Worm (Caenorhabditis elegans): ENCODE results near the gene tasp-1.

The tasp-1 gene

ce11 chrIII:10807956-10808355, 48.8 kb downstream of the tasp-1 start (continued):
- TF ChIP-seq tlp-1 (tag; optimal IDR thresholded peaks at IDR 0.05) (no peak), rnt-1 (tag; optimal IDR thresholded peaks at IDR 0.05) (peak; percentile 43), snpc-4 (tag; optimal IDR thresholded peaks at IDR 0.05) (no peak), F16B12.6 (tag; optimal IDR thresholded peaks at IDR 0.05) (peak; percentile 5), jun-1 (tag; optimal IDR thresholded peaks at IDR 0.05) (no peak), fkh-10 (GFP tag; optimal IDR thresholded peaks at IDR 0.05) (no peak), efl-3 (GFP tag; optimal IDR thresholded peaks at IDR 0.05) (no peak), pag-3 (tag; optimal IDR thresholded peaks at IDR 0.05; ENCODE audit: borderline replicate concordance, insufficient read depth) (no peak), ces-1 (GFP tag; optimal IDR thresholded peaks at IDR 0.05) (no peak), lin-15B (tag; optimal IDR thresholded peaks at IDR 0.05) (no peak), ceh-63 (GFP tag; optimal IDR thresholded peaks at IDR 0.05) (no peak), sox-4 (tag; optimal IDR thresholded peaks at IDR 0.05) (no peak), C04F5.9 (tag; optimal IDR thresholded peaks at IDR 0.05) (no peak), ama-1 (optimal IDR thresholded peaks at IDR 0.05) (no peak), zip-4 (GFP tag; optimal IDR thresholded peaks at IDR 0.05) (no peak), ceh-88 (GFP tag; IDR thresholded peaks at IDR 0.05) (no peak), vab-15 (tag; optimal IDR thresholded peaks at IDR 0.05) (no peak), pqm-1 (tag; optimal IDR thresholded peaks at IDR 0.05) (no peak), alr-1 (tag; optimal IDR thresholded peaks at IDR 0.05; ENCODE audit: borderline replicate concordance) (no peak), nhr-77 (tag; optimal IDR thresholded peaks at IDR 0.05) (no peak), lin-14 (GFP tag; optimal IDR thresholded peaks at IDR 0.05) (peak; percentile 77), irx-1 (tag; optimal IDR thresholded peaks at IDR 0.05) (no peak), C34B4.2 (tag; optimal IDR thresholded peaks at IDR 0.05) (no peak), unc-62 (GFP tag; optimal IDR thresholded peaks at IDR 0.05) (no peak), nhr-84 (tag; optimal IDR thresholded peaks at IDR 0.05) (no peak), efl-1 (optimal IDR thresholded peaks at IDR 0.05) (peak; percentile 29 to 80), efl-1 (GFP tag; optimal IDR thresholded peaks at IDR 0.05 in 1 of 2) (peak; percentile 49 to 92), isw-1 (GFP tag; IDR thresholded peaks at IDR 0.05) (no peak), nhr-19 (GFP tag; conservative IDR thresholded peaks at IDR 0.05) (peak; percentile 2; the same call in 1 of the 2 replicates), ets-5 (GFP tag; IDR thresholded peaks at IDR 0.05) (no peak), hlh-17 (GFP tag; optimal IDR thresholded peaks at IDR 0.05; ENCODE audit: borderline replicate concordance) (no peak), nhr-237 (tag; optimal IDR thresholded peaks at IDR 0.05) (no peak), blmp-1 (tag; optimal IDR thresholded peaks at IDR 0.05) (no peak), skn-1 (tag; optimal IDR thresholded peaks at IDR 0.05) (peak; percentile 50), nhr-85 (tag) (no peak), ceh-90 (tag; optimal IDR thresholded peaks at IDR 0.05) (no peak), aly-2 (tag; optimal IDR thresholded peaks at IDR 0.05) (no peak), lin-13 (GFP tag; optimal IDR thresholded peaks at IDR 0.05) (no peak), hlh-4 (tag; optimal IDR thresholded peaks at IDR 0.05) (no peak), snu-23 (GFP tag; optimal IDR thresholded peaks at IDR 0.05) (peak; percentile 30), lin-39 (tag; optimal IDR thresholded peaks at IDR 0.05) (no peak), egl-27 (tag; optimal IDR thresholded peaks at IDR 0.05) (no peak), mdl-1 (tag; optimal IDR thresholded peaks at IDR 0.05) (peak in 1 of 2 experiments; percentile 17), nhr-71 (tag; optimal IDR thresholded peaks at IDR 0.05) (peak; percentile 28), sup-37 (GFP tag; optimal IDR thresholded peaks at IDR 0.05) (no peak), fos-1 (tag; optimal IDR thresholded peaks at IDR 0.05) (no peak), mab-9 (GFP tag; IDR thresholded peaks at IDR 0.05) (no peak), zag-1 (tag; optimal IDR thresholded peaks at IDR 0.05) (no peak), ceh-8 (GFP tag; optimal IDR thresholded peaks at IDR 0.05) (no peak), elt-3 (tag; optimal IDR thresholded peaks at IDR 0.05) (no peak), nhr-12 (tag; optimal IDR thresholded peaks at IDR 0.05) (no peak), unc-30 (tag; optimal IDR thresholded peaks at IDR 0.05) (no peak), unc-130 (tag; optimal IDR thresholded peaks at IDR 0.05) (no peak), ztf-11 (tag; optimal IDR thresholded peaks at IDR 0.05) (no peak), grh-1 (GFP tag; IDR thresholded peaks at IDR 0.05) (no peak)
